Fruit fly (Drosophila melanogaster) whole organism, embryonic: ENCODE results near the gene CG8326.

ENCODE experiments used
- Aef1 ChIP-seq: fragments of 200-800 bp; sonication (Bioruptor generic); IDR thresholded peaks from 3 replicates; pipeline ENCODE4 v1.3.6; 2022; ENCODE audit warnings: missing biosample characterization, missing genetic modification characterization
- Antp ChIP-seq: fragments of 200-800 bp; sonication (Bioruptor generic); optimal IDR thresholded peaks from 3 replicates; lab custom pipeline; 2016; ENCODE audit warnings: missing biosample characterization, missing genetic modification characterization
- Bgb ChIP-seq: fragments of 200-800 bp; sonication (Bioruptor generic); IDR thresholded peaks from 2 replicates; pipeline ENCODE4 v1.3.6; 2022; ENCODE audit warnings: missing biosample characterization, missing genetic modification characterization; ENCODE audit not compliant: partially characterized antibody
- CG10209 ChIP-seq: fragments of 200-800 bp; sonication (Bioruptor generic); optimal IDR thresholded peaks from 3 replicates; lab custom pipeline; 2017; ENCODE audit warnings: missing biosample characterization, mild to moderate bottlenecking, missing genetic modification characterization, missing genetic modification reagents
- CG10543 ChIP-seq: fragments of 200-800 bp; sonication (Bioruptor generic); optimal IDR thresholded peaks from 3 replicates; lab custom pipeline; 2017; ENCODE audit warnings: missing biosample characterization, mild to moderate bottlenecking, missing genetic modification characterization, moderate library complexity
- CG10959 ChIP-seq: fragments of 200-800 bp; sonication (Bioruptor generic); IDR thresholded peaks from 2 replicates; pipeline ENCODE4 v1.3.6; 2022; ENCODE audit warnings: missing biosample characterization, missing genetic modification characterization
- CG12942 ChIP-seq: fragments of 200-800 bp; sonication (Bioruptor generic); optimal IDR thresholded peaks from 3 replicates; lab custom pipeline; 2016; ENCODE audit warnings: missing biosample characterization, missing genetic modification characterization
- CG14014 ChIP-seq: fragments of 200-800 bp; sonication (Bioruptor generic); IDR thresholded peaks from 2 replicates; pipeline ENCODE4 v1.3.6; 2022; ENCODE audit warnings: missing biosample characterization, missing genetic modification characterization
- CG14965 ChIP-seq: fragments of 200-800 bp; sonication (Bioruptor generic); optimal IDR thresholded peaks from 2 replicates; lab custom pipeline; 2016; ENCODE audit warnings: missing biosample characterization, missing genetic modification characterization, borderline replicate concordance
- CG15514 ChIP-seq: fragments of 200-800 bp; sonication (Bioruptor generic); optimal IDR thresholded peaks from 3 replicates; lab custom pipeline; 2017; ENCODE audit warnings: missing biosample characterization, missing genetic modification characterization, mild to moderate bottlenecking, moderate library complexity, missing genetic modification reagents
- CG17568 ChIP-seq: fragments of 200-800 bp; sonication (Bioruptor generic); optimal IDR thresholded peaks from 2 replicates; lab custom pipeline; 2018; ENCODE audit warnings: missing biosample characterization, mild to moderate bottlenecking, missing genetic modification characterization, moderate library complexity
- CG1832 ChIP-seq: fragments of 200-800 bp; sonication (Bioruptor generic); optimal IDR thresholded peaks from 2 replicates; lab custom pipeline; 2017; ENCODE audit warnings: missing biosample characterization, mild to moderate bottlenecking, missing genetic modification characterization, inconsistent platforms
- CG2875 ChIP-seq: fragments of 200-800 bp; sonication (Bioruptor generic); optimal IDR thresholded peaks from 2 replicates; lab custom pipeline; 2017; ENCODE audit warnings: missing biosample characterization, mild to moderate bottlenecking, missing genetic modification characterization, missing genetic modification reagents
- CG31365 ChIP-seq: fragments of 200-800 bp; sonication (Bioruptor generic); optimal IDR thresholded peaks from 2 replicates; lab custom pipeline; 2018; ENCODE audit warnings: missing biosample characterization, mild to moderate bottlenecking, missing genetic modification characterization
- CG3838 ChIP-seq: fragments of 200-800 bp; sonication (Bioruptor generic); optimal IDR thresholded peaks from 3 replicates; lab custom pipeline; 2016; ENCODE audit warnings: missing biosample characterization, missing genetic modification characterization
- CG7372 ChIP-seq: fragments of 200-800 bp; sonication (Bioruptor generic); IDR thresholded peaks from 2 replicates; pipeline ENCODE4 v1.3.6; 2022; ENCODE audit warnings: missing biosample characterization, missing genetic modification characterization
- CG7928 ChIP-seq: fragments of 200-800 bp; sonication (Bioruptor generic); optimal IDR thresholded peaks from 2 replicates; lab custom pipeline; 2017; ENCODE audit warnings: missing biosample characterization, mild to moderate bottlenecking, missing genetic modification characterization
- CG7987 ChIP-seq: fragments of 200-800 bp; sonication (Bioruptor generic); optimal IDR thresholded peaks from 2 replicates; lab custom pipeline; 2018; ENCODE audit warnings: missing biosample characterization, mild to moderate bottlenecking, missing genetic modification characterization, moderate library complexity
- CG9215 ChIP-seq: fragments of 200-800 bp; sonication (Bioruptor generic); IDR thresholded peaks from 2 replicates; pipeline ENCODE4 v1.3.6; 2022; ENCODE audit warnings: missing biosample characterization, missing genetic modification characterization
- CG9876 ChIP-seq: fragments of 200-800 bp; sonication (Bioruptor generic); optimal IDR thresholded peaks from 2 replicates; lab custom pipeline; 2016; ENCODE audit warnings: missing biosample characterization, missing genetic modification characterization
- CkIIα-i1 ChIP-seq: fragments of 200-800 bp; sonication (Bioruptor generic); IDR thresholded peaks from 2 replicates; pipeline ENCODE4 v1.3.6; 2022; ENCODE audit warnings: missing biosample characterization, missing genetic modification characterization
- Dbx ChIP-seq: fragments of 200-800 bp; sonication (Bioruptor generic); IDR thresholded peaks from 3 replicates; pipeline ENCODE4 v1.3.6; 2022; ENCODE audit warnings: missing biosample characterization, missing genetic modification characterization
- Doc3 ChIP-seq: fragments of 200-800 bp; sonication (Bioruptor generic); IDR thresholded peaks from 3 replicates; pipeline ENCODE4 v1.3.6; 2022; ENCODE audit warnings: missing biosample characterization, missing genetic modification characterization; ENCODE audit not compliant: partially characterized antibody
- Dp ChIP-seq: fragments of 200-800 bp; sonication (Bioruptor generic); optimal IDR thresholded peaks from 2 replicates; lab custom pipeline; 2018; ENCODE audit warnings: missing biosample characterization, mild to moderate bottlenecking, missing genetic modification characterization, moderate library complexity
- Ets65A ChIP-seq: fragments of 200-800 bp; sonication (Bioruptor generic); peaks from one replicate; lab custom pipeline; 2016; ENCODE audit warnings: missing biosample characterization, missing genetic modification characterization
- Gsc ChIP-seq: fragments of 200-800 bp; sonication (Bioruptor generic); IDR thresholded peaks from 2 replicates; pipeline ENCODE4 v1.3.6; 2022; ENCODE audit warnings: missing biosample characterization, missing genetic modification characterization
- HLH54F ChIP-seq: fragments of 200-800 bp; sonication (Bioruptor generic); optimal IDR thresholded peaks from 3 replicates; lab custom pipeline; 2016; ENCODE audit warnings: missing biosample characterization, missing genetic modification characterization
- HmgZ ChIP-seq: fragments of 200-800 bp; sonication (Bioruptor generic); optimal IDR thresholded peaks from 2 replicates; lab custom pipeline; 2018; ENCODE audit warnings: missing biosample characterization, mild to moderate bottlenecking, missing genetic modification characterization
- Mad ChIP-seq: fragments of 200-800 bp; sonication (Bioruptor generic); optimal IDR thresholded peaks from 2 replicates; lab custom pipeline; 2016; ENCODE audit warnings: missing biosample characterization, missing genetic modification characterization
- Med ChIP-seq: fragments of 200-800 bp; sonication (Bioruptor generic); peaks from one replicate; lab custom pipeline; 2016; ENCODE audit warnings: missing biosample characterization, missing genetic modification characterization, mild to moderate bottlenecking, inconsistent platforms, moderate library complexity
- Meics ChIP-seq: fragments of 200-800 bp; sonication (Bioruptor generic); optimal IDR thresholded peaks from 2 replicates; lab custom pipeline; 2017; ENCODE audit warnings: missing biosample characterization, mild to moderate bottlenecking, missing genetic modification characterization
- Myb ChIP-seq: fragments of 200-800 bp; sonication (Bioruptor generic); optimal IDR thresholded peaks from 2 replicates; lab custom pipeline; 2016; ENCODE audit warnings: missing biosample characterization, missing genetic modification characterization
- Nf-YC ChIP-seq: fragments of 200-800 bp; optimal IDR thresholded peaks from 3 replicates; lab custom pipeline; 2019; ENCODE audit warnings: missing biosample characterization, mild to moderate bottlenecking, missing genetic modification characterization, moderate library complexity
- Sox100B ChIP-seq: fragments of 200-800 bp; sonication (Bioruptor generic); optimal IDR thresholded peaks from 3 replicates; lab custom pipeline; 2018; ENCODE audit warnings: missing biosample characterization, mild to moderate bottlenecking, missing genetic modification characterization
- Vsx1 ChIP-seq: fragments of 200-800 bp; sonication (Bioruptor generic); optimal IDR thresholded peaks from 2 replicates; lab custom pipeline; 2017; ENCODE audit warnings: missing biosample characterization, mild to moderate bottlenecking, missing genetic modification characterization, missing genetic modification reagents
- YL-1 ChIP-seq: fragments of 200-800 bp; sonication (Bioruptor generic); optimal IDR thresholded peaks from 3 replicates; lab custom pipeline; 2017; ENCODE audit warnings: missing biosample characterization, mild to moderate bottlenecking, missing genetic modification characterization
- abd-A ChIP-seq: fragments of 200-800 bp; sonication (Bioruptor generic); optimal IDR thresholded peaks from 3 replicates; lab custom pipeline; 2019; ENCODE audit warnings: missing biosample characterization, mild to moderate bottlenecking, missing genetic modification characterization, moderate library complexity
- dpn ChIP-seq, 2 experiments: fragments of 200-800 bp; sonication (Bioruptor generic); optimal IDR thresholded peaks; 3 replicates each; lab custom pipeline; 2016; ENCODE audit warnings: missing biosample characterization in 2 of 2, missing genetic modification characterization in 2 of 2
- fru ChIP-seq: fragments of >200 bp; optimal IDR thresholded peaks from 2 replicates; lab custom pipeline; 2017
- gem ChIP-seq: fragments of 200-800 bp; sonication (Bioruptor generic); optimal IDR thresholded peaks from 2 replicates; lab custom pipeline; 2019; ENCODE audit warnings: missing biosample characterization, mild to moderate bottlenecking, missing genetic modification characterization, moderate library complexity
- hkb ChIP-seq, 2 experiments: fragments of 200-800 bp in 1 of 2; fragments of >200 bp in 1 of 2; sonication (Bioruptor generic) in 1 of 2; IDR thresholded peaks in 1 of 2; optimal IDR thresholded peaks in 1 of 2; 2 replicates each; pipeline versions ENCODE4 v1.3.6 to Lab custom; 2017 to 2022; ENCODE audit warnings: missing biosample characterization in 1 of 2, missing genetic modification characterization in 1 of 2
- nau ChIP-seq: fragments of 200-800 bp; sonication (Bioruptor generic); optimal IDR thresholded peaks from 3 replicates; lab custom pipeline; 2017; ENCODE audit warnings: missing biosample characterization, mild to moderate bottlenecking, missing genetic modification characterization, missing genetic modification reagents
- otp ChIP-seq: fragments of 200-800 bp; sonication (Bioruptor generic); IDR thresholded peaks from 3 replicates; pipeline ENCODE4, ENCODE4 v1.3.6; 2022; ENCODE audit warnings: missing biosample characterization, missing genetic modification characterization
- pum ChIP-seq: fragments of 200-800 bp; sonication (Bioruptor generic); optimal IDR thresholded peaks from 2 replicates; lab custom pipeline; 2016; ENCODE audit warnings: missing biosample characterization, missing genetic modification characterization
- ranshi ChIP-seq: fragments of 200-800 bp; sonication (Bioruptor generic); IDR thresholded peaks from 2 replicates; pipeline ENCODE4 v1.3.6; 2022; ENCODE audit warnings: missing biosample characterization, missing genetic modification characterization
- rib ChIP-seq: fragments of 200-800 bp; sonication (Bioruptor generic); IDR thresholded peaks from 2 replicates; pipeline ENCODE4 v1.3.6; 2022; ENCODE audit warnings: missing biosample characterization, missing genetic modification characterization
- row ChIP-seq: fragments of 200-800 bp; sonication (Bioruptor generic); IDR thresholded peaks from 3 replicates; pipeline ENCODE4 v1.3.6; 2022; ENCODE audit warnings: missing biosample characterization, missing genetic modification characterization
- sens ChIP-seq: fragments of 200-800 bp; sonication (Bioruptor generic); peaks from one replicate; lab custom pipeline; 2016; ENCODE audit warnings: missing biosample characterization, missing genetic modification characterization
- slp2 ChIP-seq: fragments of 200-800 bp; sonication (Bioruptor generic); optimal IDR thresholded peaks from 2 replicates; lab custom pipeline; 2016; ENCODE audit warnings: missing biosample characterization, missing genetic modification characterization
- stc ChIP-seq: fragments of 200-800 bp; sonication (Bioruptor generic); IDR thresholded peaks from 2 replicates; pipeline ENCODE4 v1.3.6; 2022; ENCODE audit warnings: missing biosample characterization, missing genetic modification characterization
- toy ChIP-seq: fragments of 200-800 bp; sonication (Bioruptor generic); IDR thresholded peaks from 2 replicates; pipeline ENCODE4 v1.3.6; 2022; ENCODE audit warnings: missing biosample characterization, missing genetic modification characterization

Gene CG8326

DNA sequence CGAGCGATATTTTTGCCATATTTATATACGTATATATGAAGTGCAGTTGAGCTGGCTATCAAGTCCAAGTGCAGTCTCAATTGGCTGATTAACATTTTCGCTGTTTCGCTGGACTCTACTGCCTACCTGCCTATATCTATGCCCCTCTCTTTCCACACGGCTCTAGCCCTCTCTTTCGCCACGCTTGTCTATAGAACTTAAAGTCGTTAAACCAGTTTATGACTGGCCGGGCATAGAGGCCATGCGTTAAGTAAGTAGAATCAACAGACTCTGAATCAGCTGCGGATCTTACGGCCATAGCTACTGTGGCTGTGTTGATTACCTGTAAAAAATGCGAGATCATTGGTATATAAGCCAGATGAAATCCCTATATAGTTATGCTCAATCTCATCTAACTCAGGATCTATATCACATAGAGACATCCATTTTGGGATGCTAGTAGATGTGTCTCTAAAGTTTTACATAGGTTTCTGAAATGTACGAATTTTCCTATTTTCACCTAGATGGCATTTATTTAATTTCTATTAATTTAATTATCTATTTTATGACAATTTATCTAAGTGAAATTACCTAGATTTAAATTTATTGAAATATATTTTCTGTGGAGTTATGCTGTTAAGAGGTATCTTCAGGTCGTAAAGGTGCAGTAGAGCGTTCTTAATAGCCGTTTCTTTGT, 47.5 kb downstream of the CG8326 start (continued):
- no peak for TF ChIP-seq stc (GFP tag; lab: Robert Waterston, UW)
- TF ChIP-seq Dbx: no peak
- no peak for TF ChIP-seq CG17568 (GFP tag; lab: Kevin White, UChicago)
- no peak for TF ChIP-seq CG9215 (GFP tag; lab: Robert Waterston, UW)
- no peak for TF ChIP-seq Myb (GFP tag; lab: Kevin White, UChicago)
- TF ChIP-seq nau: no peak
- no peak for TF ChIP-seq CG3838
- TF ChIP-seq abd-A (tag; lab: Kevin White, UChicago): no peak
- TF ChIP-seq CG31365 (tag; lab: Kevin White, UChicago): no peak
- no peak for TF ChIP-seq fru (lab: Kevin White, UChicago)
- TF ChIP-seq HLH54F (GFP tag; lab: Kevin White, UChicago): no peak
- no peak for TF ChIP-seq Doc3 (GFP tag; lab: Robert Waterston, UW)
- TF ChIP-seq rib (GFP tag; lab: Robert Waterston, UW): no peak
- TF ChIP-seq CG7372 (GFP tag; lab: Robert Waterston, UW): no peak
- no peak for TF ChIP-seq Bgb (GFP tag; lab: Robert Waterston, UW)
- TF ChIP-seq CG10209 (GFP tag; lab: Kevin White, UChicago): peak; percentile 22
- TF ChIP-seq CG15514 (GFP tag; lab: Kevin White, UChicago): no peak
- TF ChIP-seq Nf-YC (tag; lab: Kevin White, UChicago): peak; percentile 71
- no peak; the same call in 1 of the 2 replicates for TF ChIP-seq CG14014 (GFP tag; lab: Robert Waterston, UW)
- no peak for TF ChIP-seq Vsx1 (GFP tag; lab: Kevin White, UChicago)
- TF ChIP-seq pum (GFP tag; lab: Kevin White, UChicago): no peak
- no peak for TF ChIP-seq toy (GFP tag; lab: Robert Waterston, UW)
- TF ChIP-seq row (GFP tag; lab: Robert Waterston, UW): peak; percentile 52; the same call in 2 of the 3 replicates
- no peak for TF ChIP-seq CG10959
- TF ChIP-seq CG7928 (GFP tag; lab: Kevin White, UChicago): no peak
- TF ChIP-seq Antp (GFP tag; lab: Kevin White, UChicago): no peak
- TF ChIP-seq dpn (GFP tag; optimal IDR thresholded peaks at IDR 0.05; lab: Kevin White, UChicago): peak in 1 of 2 experiments; percentile 34
- no peak for TF ChIP-seq CkIIα-i1 (GFP tag; lab: Robert Waterston, UW)
- peak; percentile 75 for TF ChIP-seq sens (GFP tag; lab: Kevin White, UChicago)
- TF ChIP-seq CG1832: no peak
- TF ChIP-seq CG12942 (GFP tag; lab: Kevin White, UChicago): no peak
- no peak for TF ChIP-seq Dp (GFP tag; lab: Kevin White, UChicago)
- no peak for TF ChIP-seq Med (GFP tag; lab: Kevin White, UChicago)
- TF ChIP-seq ranshi: no peak
- TF ChIP-seq Meics: peak; percentile 14
- TF ChIP-seq CG7987 (GFP tag; lab: Kevin White, UChicago): no peak
- TF ChIP-seq CG9876 (GFP tag; lab: Kevin White, UChicago): no peak
- TF ChIP-seq Ets65A (GFP tag; lab: Kevin White, UChicago): no peak
- peak; percentile 16 for TF ChIP-seq CG2875
- no peak for TF ChIP-seq Gsc (GFP tag; lab: Robert Waterston, UW)
- no peak for TF ChIP-seq CG10543 (GFP tag; lab: Kevin White, UChicago)
- TF ChIP-seq hkb (optimal IDR thresholded peaks at IDR 0.05; lab: Kevin White, UChicago): no peak
- no peak for TF ChIP-seq hkb (GFP tag; IDR thresholded peaks at IDR 0.05; lab: Robert Waterston, UW)
- TF ChIP-seq CG14965: no peak
- peak; percentile 71 for TF ChIP-seq gem (tag; lab: Kevin White, UChicago)
- no peak for TF ChIP-seq YL-1
- peak; percentile 10 for TF ChIP-seq Sox100B (GFP tag; lab: Kevin White, UChicago)
- no peak for TF ChIP-seq Mad
- no peak for TF ChIP-seq otp (GFP tag; lab: Robert Waterston, UW)
- no peak for TF ChIP-seq slp2
- no peak for TF ChIP-seq Aef1
- no peak for TF ChIP-seq HmgZ
